Worm (Caenorhabditis elegans) whole organism, young adult: ENCODE results near the gene atf-4.

Experiments used
- B0261.1 ChIP-seq: sonication (generic microtip); optimal IDR thresholded peaks from 2 replicates; lab custom pipeline; 2016; ENCODE audit warnings: mild to moderate bottlenecking, missing genetic modification characterization, moderate library complexity, missing compliant biosample characterization
- C17E4.6 ChIP-seq: fragments of 200-800 bp; sonication (Bioruptor generic); IDR thresholded peaks from 2 replicates; pipeline ENCODE4 v1.3.6; 2022; ENCODE audit warnings: missing genetic modification reagents, missing genetic modification characterization, missing compliant biosample characterization
- F23B12.7 ChIP-seq: sonication (generic microtip); optimal IDR thresholded peaks from 2 replicates; lab custom pipeline; 2017; ENCODE audit warnings: missing genetic modification characterization, mild to moderate bottlenecking, missing compliant biosample characterization, antibody characterized with exemption, moderate library complexity; ENCODE audit not compliant: insufficient read depth
- F39B2.1 ChIP-seq: fragments of 200-800 bp; sonication (Bioruptor generic); IDR thresholded peaks from 2 replicates; pipeline ENCODE4 v1.3.6; 2022; ENCODE audit warnings: missing genetic modification reagents, missing genetic modification characterization, missing compliant biosample characterization
- F57C9.4 ChIP-seq: sonication (generic microtip); optimal IDR thresholded peaks from 2 replicates; lab custom pipeline; 2017; ENCODE audit warnings: mild to moderate bottlenecking, missing genetic modification characterization, missing compliant biosample characterization
- T26A5.8 ChIP-seq: sonication (generic microtip); optimal IDR thresholded peaks from 2 replicates; lab custom pipeline; 2016; ENCODE audit warnings: missing genetic modification characterization, missing compliant biosample characterization
- ZK185.1 ChIP-seq: sonication (generic microtip); optimal IDR thresholded peaks from 2 replicates; lab custom pipeline; 2016; ENCODE audit warnings: mild to moderate bottlenecking, missing genetic modification characterization, missing compliant biosample characterization; ENCODE audit not compliant: poor library complexity, severe bottlenecking
- aptf-2 ChIP-seq: fragments of 200-800 bp; sonication (Bioruptor generic); conservative IDR thresholded peaks from 2 replicates; pipeline ENCODE4 v1.3.6; 2022; ENCODE audit warnings: missing genetic modification reagents, missing genetic modification characterization, missing compliant biosample characterization
- attf-3 ChIP-seq: fragments of 200-800 bp; sonication (Bioruptor generic); conservative IDR thresholded peaks from 2 replicates; pipeline ENCODE4 v1.3.6; 2022; ENCODE audit warnings: missing genetic modification reagents, missing genetic modification characterization, missing compliant biosample characterization
- bed-1 ChIP-seq: fragments of 200-800 bp; sonication (Bioruptor generic); IDR thresholded peaks from 2 replicates; pipeline ENCODE4 v1.3.6; 2022; ENCODE audit warnings: missing genetic modification reagents, missing genetic modification characterization, missing compliant biosample characterization
- cebp-1 ChIP-seq, 2 experiments: fragments of 200-800 bp in 1 of 2; sonication (Bioruptor generic) in 1 of 2; sonication (generic microtip) in 1 of 2; IDR thresholded peaks in 1 of 2; optimal IDR thresholded peaks in 1 of 2; 2 replicates each; pipeline versions ENCODE4 v1.3.6 to Lab custom; 2017 to 2022; ENCODE audit warnings: missing compliant biosample characterization in 2 of 2, missing genetic modification characterization in 2 of 2, mild to moderate bottlenecking in 1 of 2, missing genetic modification reagents in 1 of 2, moderate library complexity in 1 of 2
- cebp-2 ChIP-seq: fragments of 200-800 bp; sonication (Bioruptor generic); IDR thresholded peaks from 2 replicates; pipeline ENCODE4 v1.3.6; 2022; ENCODE audit warnings: missing genetic modification characterization, missing compliant biosample characterization
- ceh-100 ChIP-seq: fragments of 200-800 bp; sonication (Bioruptor generic); IDR thresholded peaks from 2 replicates; pipeline ENCODE4 v1.3.6; 2022; ENCODE audit warnings: missing genetic modification reagents, missing genetic modification characterization, missing compliant biosample characterization
- ceh-79 ChIP-seq: sonication (generic microtip); optimal IDR thresholded peaks from 2 replicates; lab custom pipeline; 2017; ENCODE audit warnings: mild to moderate bottlenecking, missing genetic modification characterization, missing compliant biosample characterization
- chd-7 ChIP-seq: sonication (generic microtip); optimal IDR thresholded peaks from 2 replicates; lab custom pipeline; 2016; ENCODE audit warnings: mild to moderate bottlenecking, missing genetic modification characterization, moderate library complexity, missing compliant biosample characterization
- dox-1 ChIP-seq: fragments of 200-800 bp; sonication (Bioruptor generic); IDR thresholded peaks from 2 replicates; pipeline ENCODE4 v1.3.6; 2022; ENCODE audit warnings: missing genetic modification reagents, missing genetic modification characterization, missing compliant biosample characterization
- dpl-1 ChIP-seq: fragments of 150-350 bp; optimal IDR thresholded peaks from 2 replicates; lab custom pipeline; 2014; ENCODE audit warnings: missing biosample characterization, missing genetic modification reagents, missing genetic modification characterization
- ets-4 ChIP-seq: fragments of 200-800 bp; sonication (Bioruptor generic); optimal IDR thresholded peaks from 2 replicates; lab custom pipeline; 2018; ENCODE audit warnings: mild to moderate bottlenecking, missing genetic modification characterization, missing compliant biosample characterization
- hlh-12 ChIP-seq: sonication (generic microtip); optimal IDR thresholded peaks from 2 replicates; lab custom pipeline; 2016; ENCODE audit warnings: missing genetic modification characterization, missing compliant biosample characterization
- hrde-1 ChIP-seq: sonication (generic microtip); optimal IDR thresholded peaks from 2 replicates; lab custom pipeline; 2016; ENCODE audit warnings: missing genetic modification characterization, mild to moderate bottlenecking, missing compliant biosample characterization, moderate library complexity, missing genotype, missing genetic modification reagents, borderline replicate concordance
- hsf-1 ChIP-seq: fragments of 200-800 bp; sonication (Bioruptor generic); IDR thresholded peaks from 2 replicates; pipeline ENCODE4 v1.3.6; 2022; ENCODE audit warnings: missing genetic modification reagents, missing genetic modification characterization, missing compliant biosample characterization
- lag-1 ChIP-seq: fragments of 200-800 bp; sonication (Bioruptor generic); IDR thresholded peaks from 2 replicates; pipeline ENCODE4 v1.3.6; 2022; ENCODE audit warnings: missing genetic modification reagents, missing genetic modification characterization, missing compliant biosample characterization
- let-526 ChIP-seq: fragments of 200-800 bp; sonication (Bioruptor generic); IDR thresholded peaks from 2 replicates; pipeline ENCODE4 v1.3.6; 2022; ENCODE audit warnings: missing genetic modification reagents, missing genetic modification characterization, missing compliant biosample characterization
- let-607 ChIP-seq, 2 experiments: fragments of 200-800 bp in 1 of 2; sonication (Bioruptor generic) in 1 of 2; sonication (generic microtip) in 1 of 2; optimal IDR thresholded peaks; 2 replicates each; lab custom pipeline; 2016 to 2018; ENCODE audit warnings: mild to moderate bottlenecking in 2 of 2, missing compliant biosample characterization in 2 of 2, missing genetic modification characterization in 2 of 2, moderate library complexity in 2 of 2, missing genotype in 1 of 2
- lin-40 ChIP-seq: sonication (generic microtip); optimal IDR thresholded peaks from 2 replicates; lab custom pipeline; 2016; ENCODE audit warnings: missing genetic modification characterization, mild to moderate bottlenecking, missing compliant biosample characterization, missing genotype, missing genetic modification reagents
- lin-54 ChIP-seq: fragments of 200-800 bp; sonication (Bioruptor generic); optimal IDR thresholded peaks from 2 replicates; lab custom pipeline; 2018; ENCODE audit warnings: mild to moderate bottlenecking, missing genetic modification characterization, missing compliant biosample characterization
- lir-1 ChIP-seq: fragments of 200-800 bp; sonication (Bioruptor generic); conservative IDR thresholded peaks from 2 replicates; pipeline ENCODE4 v1.3.6; 2022; ENCODE audit warnings: missing genetic modification reagents, missing genetic modification characterization, missing compliant biosample characterization
- lsy-27 ChIP-seq: sonication (generic microtip); optimal IDR thresholded peaks from 2 replicates; lab custom pipeline; 2017; ENCODE audit warnings: missing genetic modification characterization, mild to moderate bottlenecking, missing compliant biosample characterization, antibody characterized with exemption, missing genotype, borderline replicate concordance; ENCODE audit not compliant: insufficient read depth
- madf-10 ChIP-seq: sonication (generic microtip); optimal IDR thresholded peaks from 2 replicates; lab custom pipeline; 2016; ENCODE audit warnings: mild to moderate bottlenecking, missing genetic modification characterization, missing compliant biosample characterization
- madf-6 ChIP-seq: fragments of 200-800 bp; sonication (Bioruptor generic); IDR thresholded peaks from 2 replicates; pipeline ENCODE4 v1.3.6; 2022; ENCODE audit warnings: missing genetic modification reagents, missing genetic modification characterization, missing compliant biosample characterization
- madf-8 ChIP-seq: fragments of 200-800 bp; sonication (Bioruptor generic); conservative IDR thresholded peaks from 2 replicates; pipeline ENCODE4 v1.3.6; 2022; ENCODE audit warnings: missing genetic modification reagents, missing genetic modification characterization, missing compliant biosample characterization
- mes-4 ChIP-seq: sonication (generic microtip); optimal IDR thresholded peaks from 2 replicates; lab custom pipeline; 2016; ENCODE audit warnings: missing genotype, missing genetic modification characterization, missing compliant biosample characterization
- nfyb-1 ChIP-seq: fragments of 200-800 bp; sonication (Bioruptor generic); IDR thresholded peaks from 2 replicates; pipeline ENCODE4 v1.3.6; 2022; ENCODE audit warnings: missing genetic modification reagents, missing genetic modification characterization, missing compliant biosample characterization
- nhr-120 ChIP-seq: fragments of 200-800 bp; sonication (Bioruptor generic); IDR thresholded peaks from 2 replicates; pipeline ENCODE4 v1.3.6; 2022; ENCODE audit warnings: missing genetic modification characterization, missing compliant biosample characterization
- nhr-80 ChIP-seq: sonication (generic microtip); optimal IDR thresholded peaks from 2 replicates; lab custom pipeline; 2016; ENCODE audit warnings: missing genetic modification characterization, missing compliant biosample characterization
- pbrm-1 ChIP-seq: fragments of 200-800 bp; sonication (Bioruptor generic); IDR thresholded peaks from 2 replicates; pipeline ENCODE4 v1.3.6; 2022; ENCODE audit warnings: missing genetic modification reagents, missing genetic modification characterization, missing compliant biosample characterization
- repo-1 ChIP-seq: sonication (generic microtip); optimal IDR thresholded peaks from 2 replicates; lab custom pipeline; 2017; ENCODE audit warnings: mild to moderate bottlenecking, missing genetic modification characterization, missing compliant biosample characterization
- rpc-1 ChIP-seq, 2 experiments: fragments of 150-350 bp in 1 of 2; sonication (generic microtip) in 1 of 2; optimal IDR thresholded peaks; 2 replicates each; lab custom pipeline; 2014 to 2018; ENCODE audit warnings: missing biosample characterization in 1 of 2, missing genetic modification characterization in 1 of 2, missing genetic modification reagents in 1 of 2, missing genotype in 1 of 2
- sdz-38 ChIP-seq: sonication (generic microtip); optimal IDR thresholded peaks from 2 replicates; lab custom pipeline; 2016; ENCODE audit warnings: missing genotype, missing genetic modification characterization, missing compliant biosample characterization
- snpc-1.3 ChIP-seq: sonication (generic microtip); optimal IDR thresholded peaks from 2 replicates; lab custom pipeline; 2017; ENCODE audit warnings: missing genetic modification characterization, mild to moderate bottlenecking, missing compliant biosample characterization, antibody characterized with exemption, moderate library complexity, missing genotype, missing genetic modification reagents; ENCODE audit not compliant: insufficient read depth
- sptf-2 ChIP-seq: fragments of 200-800 bp; sonication (Bioruptor generic); optimal IDR thresholded peaks from 2 replicates; lab custom pipeline; 2018; ENCODE audit warnings: mild to moderate bottlenecking, missing genetic modification characterization, missing compliant biosample characterization
- tbp1 ChIP-seq: fragments of 200-800 bp; sonication (Bioruptor generic); optimal IDR thresholded peaks from 2 replicates; lab custom pipeline; 2018; ENCODE audit warnings: mild to moderate bottlenecking, missing genetic modification characterization, missing compliant biosample characterization
- tlf-1 ChIP-seq: fragments of 200-800 bp; sonication (Bioruptor generic); optimal IDR thresholded peaks from 2 replicates; lab custom pipeline; 2018; ENCODE audit warnings: mild to moderate bottlenecking, missing genetic modification characterization, missing compliant biosample characterization
- unc-62 ChIP-seq: fragments of 150-350 bp; optimal IDR thresholded peaks from 2 replicates; lab custom pipeline; 2014; ENCODE audit warnings: missing biosample characterization, missing genetic modification reagents, missing genetic modification characterization
- xnd-1 ChIP-seq: sonication (generic microtip); optimal IDR thresholded peaks from 2 replicates; lab custom pipeline; 2016; ENCODE audit warnings: missing genotype, missing genetic modification reagents, missing genetic modification characterization, missing compliant biosample characterization
- ztf-26 ChIP-seq: sonication (generic microtip); optimal IDR thresholded peaks from 2 replicates; lab custom pipeline; 2017; ENCODE audit warnings: missing genetic modification characterization, missing compliant biosample characterization
- ztf-6 ChIP-seq: fragments of 200-800 bp; sonication (Bioruptor generic); IDR thresholded peaks from 2 replicates; pipeline ENCODE4 v1.3.6; 2022; ENCODE audit warnings: missing genetic modification reagents, missing genetic modification characterization, missing compliant biosample characterization

The atf-4 gene

DNA sequence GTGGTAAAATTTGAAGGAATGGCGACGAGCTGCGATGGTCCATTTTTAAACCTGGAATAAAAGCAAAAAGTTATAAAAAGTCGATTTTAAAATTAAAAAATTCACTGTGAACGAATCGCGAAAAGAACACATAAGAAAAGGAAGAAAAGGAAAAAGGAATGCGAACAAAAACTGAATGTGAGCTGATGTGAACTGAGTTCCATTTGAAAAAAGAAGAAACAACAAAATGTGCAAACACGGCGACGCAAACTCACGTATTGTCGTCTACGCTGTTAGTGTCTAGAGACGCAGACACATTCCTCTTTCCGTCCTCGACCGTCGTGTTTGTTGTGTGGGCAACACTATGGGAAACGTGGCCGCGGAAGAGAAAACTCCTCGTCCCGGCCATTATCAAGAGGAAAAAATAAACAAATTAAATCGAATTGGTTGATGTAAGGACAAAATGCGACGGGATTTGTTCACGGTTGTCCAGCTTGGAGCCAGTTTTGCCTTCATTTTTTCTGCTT lies 43.2 kb upstream of the atf-4 start, which contains the start of the genes C27C12.1 and C27C12.4 (continued):
- TF ChIP-seq let-607 (tag; optimal IDR thresholded peaks at IDR 0.05; lab: Kevin White, UChicago): peak; percentile 9 to 48
- peak; percentile 38 for TF ChIP-seq ztf-26
- peak; percentile 77 for TF ChIP-seq dox-1 (GFP tag; lab: Robert Waterston, UW)
- TF ChIP-seq madf-6 (GFP tag; lab: Robert Waterston, UW): no peak
- TF ChIP-seq B0261.1 (tag; lab: Kevin White, UChicago): no peak
- no peak for TF ChIP-seq let-526 (GFP tag; lab: Robert Waterston, UW)
- TF ChIP-seq snpc-1.3: peak; percentile 0
- no peak for TF ChIP-seq F23B12.7 (tag; lab: Kevin White, UChicago)
- TF ChIP-seq hrde-1 (tag; lab: Kevin White, UChicago): no peak
- peak; percentile 90 for TF ChIP-seq ZK185.1 (tag; lab: Kevin White, UChicago)
- no peak for TF ChIP-seq rpc-1 (optimal IDR thresholded peaks at IDR 0.05; lab: Kevin White, UChicago)
- no peak for TF ChIP-seq rpc-1 (tag; optimal IDR thresholded peaks at IDR 0.05; lab: Kevin White, UChicago)
- no peak for TF ChIP-seq cebp-2 (GFP tag; lab: Robert Waterston, UW)
- TF ChIP-seq xnd-1 (tag; lab: Kevin White, UChicago): no peak
- TF ChIP-seq pbrm-1 (GFP tag; lab: Robert Waterston, UW): peak; percentile 67; the same call in 1 of the 2 replicates
- no peak for TF ChIP-seq ets-4 (GFP tag; lab: Kevin White, UChicago)
- no peak for TF ChIP-seq dpl-1 (GFP tag; lab: Kevin White, UChicago)
- TF ChIP-seq mes-4 (tag; lab: Kevin White, UChicago): no peak
- TF ChIP-seq hsf-1: no peak
- no peak for TF ChIP-seq madf-8
- TF ChIP-seq ceh-79: no peak
- no peak for TF ChIP-seq F39B2.1
- peak; percentile 37 for TF ChIP-seq madf-10 (tag; lab: Kevin White, UChicago)
- TF ChIP-seq hlh-12 (tag; lab: Kevin White, UChicago): no peak
- no peak for TF ChIP-seq tbp1 (GFP tag; lab: Kevin White, UChicago)
- 0 out of 2 replicates have a peak, but pooled peaks have one; percentile 44 for TF ChIP-seq lir-1 (GFP tag; lab: Robert Waterston, UW)
- no peak for TF ChIP-seq aptf-2
- TF ChIP-seq lag-1 (GFP tag; lab: Robert Waterston, UW): no peak
- TF ChIP-seq nhr-80 (tag; lab: Kevin White, UChicago): peak; percentile 83
- no peak for TF ChIP-seq ceh-100 (GFP tag; lab: Robert Waterston, UW)
- TF ChIP-seq sdz-38 (tag; lab: Kevin White, UChicago): no peak
- TF ChIP-seq T26A5.8 (tag; lab: Kevin White, UChicago): no peak
- no peak for TF ChIP-seq bed-1
- TF ChIP-seq nfyb-1 (GFP tag; lab: Robert Waterston, UW): peak; percentile 57; the same call in 1 of the 2 replicates
- peak; percentile 10 for TF ChIP-seq tlf-1 (GFP tag; lab: Kevin White, UChicago)
- no peak for TF ChIP-seq repo-1 (tag; lab: Kevin White, UChicago)
- no peak for TF ChIP-seq sptf-2 (GFP tag; lab: Kevin White, UChicago)
- no peak for TF ChIP-seq C17E4.6 (GFP tag; lab: Robert Waterston, UW)
- peak; percentile 41 for TF ChIP-seq chd-7 (tag; lab: Kevin White, UChicago)
- peak; percentile 85 for TF ChIP-seq lin-40 (tag; lab: Kevin White, UChicago)
- no peak for TF ChIP-seq lsy-27
- no peak for TF ChIP-seq attf-3 (GFP tag; lab: Robert Waterston, UW)
- no peak for TF ChIP-seq unc-62
- no peak for TF ChIP-seq lin-54 (GFP tag; lab: Kevin White, UChicago)
- no peak for TF ChIP-seq ztf-6 (GFP tag; lab: Robert Waterston, UW)
- TF ChIP-seq nhr-120 (GFP tag; lab: Robert Waterston, UW): no peak
- no peak for TF ChIP-seq F57C9.4
- TF ChIP-seq cebp-1 (GFP tag; IDR thresholded peaks at IDR 0.05; lab: Robert Waterston, UW): no peak
- no peak for TF ChIP-seq cebp-1 (tag; optimal IDR thresholded peaks at IDR 0.05; lab: Kevin White, UChicago)
